Worm (Caenorhabditis elegans): ENCODE data around the gene bus-19.
"Not testable (repeated sequence)": the region's sequence is repeated elsewhere in the genome, so short reads cannot be mapped to it uniquely, and the experiment has no call there.

Gene bus-19

DNA sequence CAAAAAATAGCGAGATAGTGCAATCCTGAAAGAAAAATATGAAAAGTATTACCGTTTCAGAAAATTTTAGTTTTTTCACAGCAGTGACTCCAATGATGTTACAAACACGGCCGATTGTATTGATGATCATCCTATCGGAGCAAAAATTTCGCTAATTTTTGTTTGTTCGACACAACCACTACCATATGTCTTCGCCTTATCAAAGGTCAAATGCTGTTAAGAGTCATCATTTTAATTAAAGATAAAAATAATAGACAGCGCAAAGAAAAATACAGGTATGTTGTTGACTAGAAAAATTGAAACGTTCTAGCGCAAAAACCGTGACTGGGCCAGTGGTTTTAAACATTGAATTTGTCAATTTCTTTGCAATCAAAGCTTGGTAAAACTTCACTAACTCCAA, 19.5 kb upstream of the bus-19 start:
- TF ChIP-seq tra-4 (tag; optimal IDR thresholded peaks at IDR 0.05) (no peak), sea-1 (GFP tag; conservative IDR thresholded peaks at IDR 0.05) (no peak), aly-1 (tag; optimal IDR thresholded peaks at IDR 0.05) (no peak), scrt-1 (GFP tag; IDR thresholded peaks at IDR 0.05) (no peak), tbx-37 (GFP tag; conservative IDR thresholded peaks at IDR 0.05) (no peak), ama-1 (optimal IDR thresholded peaks at IDR 0.05) (no peak), hnd-1 (tag; optimal IDR thresholded peaks at IDR 0.05) (no peak), hmbx-1 (tag; optimal IDR thresholded peaks at IDR 0.05) (no peak)

DNA sequence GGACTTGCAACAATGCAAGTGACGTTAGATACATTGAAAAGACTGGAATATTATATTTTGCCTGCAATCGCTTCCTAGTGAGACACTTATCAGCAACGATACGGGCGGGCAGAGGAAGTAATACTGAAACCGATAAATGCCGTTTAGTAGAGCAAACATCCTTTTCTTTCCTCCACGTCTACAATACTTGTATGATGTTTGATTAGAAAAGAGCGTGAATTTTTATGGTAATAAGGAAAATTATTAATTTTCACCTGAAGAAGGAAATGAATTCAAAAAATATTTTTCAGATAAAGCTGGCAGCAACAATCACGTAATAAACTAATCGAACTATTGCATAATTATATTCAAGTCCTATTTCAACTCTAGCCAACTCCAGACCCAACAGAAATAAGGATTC, 17.1 kb upstream of the bus-19 start, which contains the start of gene C44H9.7:
C44H9.7 (minus strand) TSS at position 101 of the 400 bp plus-strand sequence.
- TF ChIP-seq scrt-1 (GFP tag; IDR thresholded peaks at IDR 0.05) (no peak), tra-4 (tag; optimal IDR thresholded peaks at IDR 0.05) (no peak), tbx-11 (GFP tag; IDR thresholded peaks at IDR 0.05) (no peak), sea-1 (GFP tag; conservative IDR thresholded peaks at IDR 0.05) (no peak), tbx-37 (GFP tag; conservative IDR thresholded peaks at IDR 0.05) (no peak), flt-1 (GFP tag; IDR thresholded peaks at IDR 0.05) (no peak), ets-7 (tag; optimal IDR thresholded peaks at IDR 0.05) (no peak), hnd-1 (tag; optimal IDR thresholded peaks at IDR 0.05) (no peak), ceh-36 (tag; optimal IDR thresholded peaks at IDR 0.05) (no peak), ama-1 (optimal IDR thresholded peaks at IDR 0.05) (no peak), hmbx-1 (tag; optimal IDR thresholded peaks at IDR 0.05) (no peak), ceh-13 (GFP tag; optimal IDR thresholded peaks at IDR 0.05) (no peak), hmg-4 (GFP tag; optimal IDR thresholded peaks at IDR 0.05) (no peak), pes-1 (GFP tag; IDR thresholded peaks at IDR 0.05) (no peak), F13C5.2 (tag; optimal IDR thresholded peaks at IDR 0.05) (no peak), B0310.2 (tag; optimal IDR thresholded peaks at IDR 0.05) (no peak), aly-1 (tag; optimal IDR thresholded peaks at IDR 0.05) (no peak)

DNA sequence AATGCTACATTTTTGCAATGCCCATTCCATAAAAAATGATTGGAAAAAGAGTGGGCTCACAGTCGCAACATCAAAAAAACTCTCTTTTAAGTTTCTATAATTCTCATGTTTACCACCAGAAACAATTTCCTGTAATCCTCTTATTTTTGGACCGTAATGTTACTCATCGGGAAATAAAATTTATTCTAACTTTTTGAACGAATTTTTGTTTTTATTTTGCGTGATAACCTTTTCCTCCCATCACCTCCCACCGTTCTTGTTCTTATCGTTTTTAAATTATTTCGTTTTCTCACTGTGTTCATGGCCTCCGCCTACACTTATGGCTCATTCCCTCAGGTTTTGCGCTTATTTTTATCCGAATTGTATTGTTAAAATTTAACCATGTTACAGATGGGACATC, 12.7 kb upstream of the bus-19 start, which contains the start of gene anp-1:
anp-1 (plus strand) TSS at position 301 of the 400 bp plus-strand sequence.
- no peak for TF ChIP-seq ets-7 (tag; optimal IDR thresholded peaks at IDR 0.05)
- TF ChIP-seq tbx-37 (GFP tag; conservative IDR thresholded peaks at IDR 0.05): no peak
- no peak for TF ChIP-seq ceh-13 (GFP tag; optimal IDR thresholded peaks at IDR 0.05)
- TF ChIP-seq ama-1 (optimal IDR thresholded peaks at IDR 0.05): no peak
- TF ChIP-seq hmbx-1 (tag; optimal IDR thresholded peaks at IDR 0.05): no peak
- TF ChIP-seq ceh-36 (tag; optimal IDR thresholded peaks at IDR 0.05): no peak
- TF ChIP-seq scrt-1 (GFP tag; IDR thresholded peaks at IDR 0.05): no peak
- TF ChIP-seq pes-1 (GFP tag; IDR thresholded peaks at IDR 0.05): no peak
- no peak for TF ChIP-seq tra-4 (tag; optimal IDR thresholded peaks at IDR 0.05)

DNA sequence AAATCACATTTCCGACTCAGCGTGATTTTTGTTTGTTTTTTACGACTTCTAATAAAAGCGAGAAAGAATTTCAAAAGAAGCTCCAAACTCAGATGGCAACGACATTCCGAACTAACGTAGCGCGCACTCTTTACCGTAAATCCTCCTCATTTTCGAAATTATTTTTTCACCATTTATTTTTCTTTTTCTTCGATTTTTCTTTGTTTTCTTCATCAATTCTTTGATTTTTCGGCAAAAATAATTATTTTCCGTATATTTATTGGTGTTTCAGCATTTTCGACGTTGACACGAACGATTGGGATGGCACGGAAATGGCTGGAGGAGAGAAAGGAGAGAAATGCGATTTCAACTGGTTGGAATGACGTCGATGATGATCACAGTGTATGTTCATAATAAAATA, 6.2 kb upstream of the bus-19 start, which contains the start of gene T07F10.5:
T07F10.5 (plus strand) TSS at position 301 of the 400 bp plus-strand sequence.
- not testable (repeated sequence) for TF ChIP-seq hmbx-1 (tag; optimal IDR thresholded peaks at IDR 0.05); flt-1 (GFP tag; IDR thresholded peaks at IDR 0.05); F13C5.2 (tag; optimal IDR thresholded peaks at IDR 0.05)

DNA sequence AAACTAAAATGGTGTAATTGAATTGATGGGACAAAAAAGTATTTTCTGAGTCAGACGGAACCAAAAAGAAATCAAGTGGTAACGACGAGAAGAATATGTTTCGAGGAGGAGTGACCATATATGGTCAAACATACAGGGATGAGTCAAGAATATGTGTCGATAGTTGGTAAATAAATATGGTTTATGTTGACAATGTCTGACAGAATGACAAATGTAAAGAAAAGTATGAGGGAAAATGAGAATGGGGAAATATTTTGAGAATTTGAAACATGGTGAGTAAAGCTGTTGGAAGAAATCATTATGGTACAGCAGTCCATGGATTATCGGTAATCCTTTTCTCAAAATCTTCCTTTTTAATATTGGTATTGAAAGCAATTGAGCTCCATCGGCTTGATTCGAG, 3.9 kb upstream of the bus-19 start, which contains the start of gene nspg-1:
nspg-1 (minus strand) TSS at position 101 of the 400 bp plus-strand sequence.
- TF ChIP-seq flt-1 (GFP tag; IDR thresholded peaks at IDR 0.05): no peak
- no peak for TF ChIP-seq pes-1 (GFP tag; IDR thresholded peaks at IDR 0.05)
- TF ChIP-seq tbx-37 (GFP tag; conservative IDR thresholded peaks at IDR 0.05): no peak

DNA sequence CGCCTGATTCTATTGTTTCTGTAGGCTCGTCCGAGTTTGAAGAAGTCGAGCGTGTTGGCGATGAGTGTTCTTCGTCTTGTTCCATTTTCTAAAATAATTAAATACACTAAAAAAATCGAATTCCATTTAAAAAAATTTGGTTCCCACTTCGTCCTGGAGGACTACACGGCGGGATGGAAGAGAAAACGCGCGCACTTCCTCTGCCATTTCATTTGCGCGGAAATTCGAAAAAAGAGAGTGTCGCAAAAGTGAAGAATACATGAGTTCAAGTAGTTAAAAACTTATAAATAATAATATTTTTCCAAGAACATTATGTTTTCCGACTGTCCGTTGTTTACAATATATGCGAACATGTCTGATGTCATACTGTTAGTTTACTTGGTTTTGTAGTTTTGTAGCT, 1.9 kb upstream of the bus-19 start, which contains the start of gene T07F10.3:
T07F10.3 (minus strand) TSS at position 98 of the 400 bp plus-strand sequence.
- peak; percentile 57 for TF ChIP-seq flt-1 (GFP tag; IDR thresholded peaks at IDR 0.05)
- no peak for TF ChIP-seq ceh-13 (GFP tag; optimal IDR thresholded peaks at IDR 0.05)
- TF ChIP-seq F13C5.2 (tag; optimal IDR thresholded peaks at IDR 0.05): peak; percentile 26
- TF ChIP-seq tbx-37 (GFP tag; conservative IDR thresholded peaks at IDR 0.05): peak; percentile 96
- peak; percentile 57 for TF ChIP-seq hmg-4 (GFP tag; optimal IDR thresholded peaks at IDR 0.05)
- TF ChIP-seq aly-1 (tag; optimal IDR thresholded peaks at IDR 0.05): no peak
- peak; percentile 74; the same call in 1 of the 2 replicates for TF ChIP-seq sea-1 (GFP tag; conservative IDR thresholded peaks at IDR 0.05)
- TF ChIP-seq hnd-1 (tag; optimal IDR thresholded peaks at IDR 0.05): peak; percentile 53
- no peak for TF ChIP-seq ama-1 (optimal IDR thresholded peaks at IDR 0.05)

DNA sequence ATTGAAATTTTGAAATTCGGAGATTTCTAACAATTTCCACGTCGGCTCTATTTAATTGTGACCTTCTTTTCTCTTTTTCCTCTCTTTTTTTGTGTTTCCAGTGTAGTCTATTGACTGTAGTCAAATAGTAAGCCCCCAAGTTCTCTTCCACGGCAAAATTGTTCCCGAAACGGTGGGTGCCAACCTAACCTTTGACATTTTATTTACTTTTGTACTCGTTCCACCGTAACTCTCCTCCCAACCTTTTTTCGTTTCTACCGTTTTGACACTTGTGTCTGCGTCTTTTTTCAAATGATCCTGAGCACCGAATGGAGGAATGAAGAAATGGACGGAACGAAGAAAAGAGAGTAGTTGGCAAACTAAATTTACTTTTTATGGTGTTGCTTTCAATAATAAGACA, 1.1 kb upstream of the bus-19 start:
- no peak for TF ChIP-seq tra-4 (tag; optimal IDR thresholded peaks at IDR 0.05)
- TF ChIP-seq ama-1 (optimal IDR thresholded peaks at IDR 0.05): no peak
- no peak for TF ChIP-seq tbx-11 (GFP tag; IDR thresholded peaks at IDR 0.05)
- TF ChIP-seq ceh-13 (GFP tag; optimal IDR thresholded peaks at IDR 0.05): no peak
- no peak for TF ChIP-seq aly-1 (tag; optimal IDR thresholded peaks at IDR 0.05)
- TF ChIP-seq F13C5.2 (tag; optimal IDR thresholded peaks at IDR 0.05): no peak
- no peak for TF ChIP-seq hmbx-1 (tag; optimal IDR thresholded peaks at IDR 0.05)
- TF ChIP-seq flt-1 (GFP tag; IDR thresholded peaks at IDR 0.05): no peak
- TF ChIP-seq tbx-37 (GFP tag; conservative IDR thresholded peaks at IDR 0.05): no peak
- no peak for TF ChIP-seq scrt-1 (GFP tag; IDR thresholded peaks at IDR 0.05)
- TF ChIP-seq hnd-1 (tag; optimal IDR thresholded peaks at IDR 0.05): no peak
- no peak for TF ChIP-seq hmg-4 (GFP tag; optimal IDR thresholded peaks at IDR 0.05)

DNA sequence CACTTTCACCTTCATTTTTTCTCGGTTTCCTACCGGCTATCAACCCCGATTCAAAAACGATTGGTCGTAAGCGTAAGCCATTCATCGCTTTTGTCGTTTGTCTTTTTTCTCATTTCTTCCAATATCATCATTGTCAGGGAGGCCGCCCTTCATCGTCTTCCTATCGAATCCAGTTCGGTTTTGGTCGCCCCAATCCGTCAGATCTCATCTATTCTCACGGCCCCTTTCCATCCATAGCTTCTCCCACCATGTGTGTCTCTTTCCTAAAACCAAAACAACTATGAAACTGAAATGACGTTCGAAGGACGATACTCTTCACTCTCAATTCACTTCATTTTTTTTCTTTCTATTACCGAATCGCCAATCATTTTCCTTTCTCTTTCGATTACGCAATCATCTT, 4.0 kb downstream of the bus-19 start:
- TF ChIP-seq tbx-37 (GFP tag; conservative IDR thresholded peaks at IDR 0.05): no peak
- no peak for TF ChIP-seq tbx-11 (GFP tag; IDR thresholded peaks at IDR 0.05)
- no peak for TF ChIP-seq hnd-1 (tag; optimal IDR thresholded peaks at IDR 0.05)
- no peak for TF ChIP-seq ceh-36 (tag; optimal IDR thresholded peaks at IDR 0.05)
- no peak for TF ChIP-seq B0310.2 (tag; optimal IDR thresholded peaks at IDR 0.05)
- no peak for TF ChIP-seq hmg-4 (GFP tag; optimal IDR thresholded peaks at IDR 0.05)
- TF ChIP-seq aly-1 (tag; optimal IDR thresholded peaks at IDR 0.05): no peak
- no peak for TF ChIP-seq hmbx-1 (tag; optimal IDR thresholded peaks at IDR 0.05)
- no peak for TF ChIP-seq pes-1 (GFP tag; IDR thresholded peaks at IDR 0.05)
- no peak for TF ChIP-seq scrt-1 (GFP tag; IDR thresholded peaks at IDR 0.05)
- TF ChIP-seq sea-1 (GFP tag; conservative IDR thresholded peaks at IDR 0.05): no peak
- no peak for TF ChIP-seq flt-1 (GFP tag; IDR thresholded peaks at IDR 0.05)
- no peak for TF ChIP-seq F13C5.2 (tag; optimal IDR thresholded peaks at IDR 0.05)

Measured in whole organism, early embryonic.